Worm (Caenorhabditis elegans): ENCODE data around the gene epg-7.

- TF ChIP-seq tbx-37 (GFP tag; conservative IDR thresholded peaks at IDR 0.05), result no peak
- TF ChIP-seq scrt-1 (GFP tag; IDR thresholded peaks at IDR 0.05), result no peak
- no peak for TF ChIP-seq B0310.2 (tag; optimal IDR thresholded peaks at IDR 0.05)
- no peak for TF ChIP-seq hnd-1 (tag; optimal IDR thresholded peaks at IDR 0.05)
- TF ChIP-seq flt-1 (GFP tag; IDR thresholded peaks at IDR 0.05), result no peak
- TF ChIP-seq ama-1 (optimal IDR thresholded peaks at IDR 0.05), result no peak
- no peak for TF ChIP-seq aly-1 (tag; optimal IDR thresholded peaks at IDR 0.05)
- TF ChIP-seq sea-1 (GFP tag; conservative IDR thresholded peaks at IDR 0.05), result no peak
- no peak for TF ChIP-seq ceh-13 (GFP tag; optimal IDR thresholded peaks at IDR 0.05)
- no peak for TF ChIP-seq hmg-4 (GFP tag; optimal IDR thresholded peaks at IDR 0.05)
- no peak for TF ChIP-seq tbx-11 (GFP tag; IDR thresholded peaks at IDR 0.05)
- no peak for TF ChIP-seq ceh-36 (tag; optimal IDR thresholded peaks at IDR 0.05)
Measured at ce11 chrX:7322323-7322722, 12.2 kb upstream of the epg-7 start, which contains the start of gene T08A9.13.

All from whole organism, early embryonic.